Worm (Caenorhabditis elegans): ENCODE measurements around the gene F43B10.1.

ce11 chrX:16702232-16702631 is 39.6 kb upstream of the F43B10.1 start, which contains the start of gene F22H10.1:
- TF ChIP-seq cog-1 (tag; optimal IDR thresholded peaks at IDR 0.05): no peak
- TF ChIP-seq tab-1 (GFP tag; IDR thresholded peaks at IDR 0.05): no peak
- no peak for TF ChIP-seq ztf-29 (GFP tag; IDR thresholded peaks at IDR 0.05)
- TF ChIP-seq T22C8.4 (GFP tag; IDR thresholded peaks at IDR 0.05): no peak
